Worm (Caenorhabditis elegans): ENCODE measurements around the gene fmi-1.

DNA sequence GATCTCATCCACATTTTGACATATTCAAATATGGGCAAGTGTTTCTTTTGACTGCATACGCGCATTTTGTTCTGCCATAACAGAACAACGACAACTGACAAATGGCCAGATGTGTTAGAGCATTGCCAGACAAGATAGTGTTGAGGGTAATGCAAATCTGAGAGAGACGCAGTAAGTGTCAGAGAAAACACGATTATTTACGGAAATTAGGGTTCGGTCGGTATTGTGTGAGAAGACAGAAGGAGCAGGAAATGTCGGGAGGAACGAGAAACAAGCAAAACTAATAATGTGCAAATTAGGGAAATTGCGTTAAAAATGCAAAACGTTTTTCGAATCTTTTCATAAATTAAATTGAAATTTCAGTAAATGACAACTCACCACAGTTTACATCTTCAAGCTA lies 5.6 kb downstream of the fmi-1 start:
- no peak for TF ChIP-seq F44E2.7 (GFP tag; IDR thresholded peaks at IDR 0.05)
- no peak for TF ChIP-seq nhr-76 (tag; optimal IDR thresholded peaks at IDR 0.05)
- no peak for TF ChIP-seq egl-43 (GFP tag; IDR thresholded peaks at IDR 0.05)
- TF ChIP-seq ceh-82 (tag; optimal IDR thresholded peaks at IDR 0.05): no peak
- TF ChIP-seq sdz-12 (GFP tag; optimal IDR thresholded peaks at IDR 0.05): no peak
- TF ChIP-seq nhr-102 (tag; optimal IDR thresholded peaks at IDR 0.05): no peak
- TF ChIP-seq hlh-30 (tag; optimal IDR thresholded peaks at IDR 0.05; ENCODE audit: insufficient read depth): no peak
- no peak for TF ChIP-seq zfp-3 (GFP tag; conservative IDR thresholded peaks at IDR 0.05)
- TF ChIP-seq dpl-1 (GFP tag; optimal IDR thresholded peaks at IDR 0.05): no peak
- TF ChIP-seq lin-39 (tag; optimal IDR thresholded peaks at IDR 0.05): no peak
